Worm (Caenorhabditis elegans) whole organism, L3 larva: Measurements from ENCODE around the gene ceh-60.

Source experiments
- nhr-237 ChIP-seq: fragments of 150-350 bp; optimal IDR thresholded peaks from 2 replicates; lab custom pipeline; 2014; ENCODE audit warnings: missing biosample characterization, missing genetic modification characterization
- nhr-77 ChIP-seq: fragments of 150-350 bp; optimal IDR thresholded peaks from 2 replicates; lab custom pipeline; 2014; ENCODE audit warnings: missing biosample characterization, missing genetic modification characterization

DNA sequence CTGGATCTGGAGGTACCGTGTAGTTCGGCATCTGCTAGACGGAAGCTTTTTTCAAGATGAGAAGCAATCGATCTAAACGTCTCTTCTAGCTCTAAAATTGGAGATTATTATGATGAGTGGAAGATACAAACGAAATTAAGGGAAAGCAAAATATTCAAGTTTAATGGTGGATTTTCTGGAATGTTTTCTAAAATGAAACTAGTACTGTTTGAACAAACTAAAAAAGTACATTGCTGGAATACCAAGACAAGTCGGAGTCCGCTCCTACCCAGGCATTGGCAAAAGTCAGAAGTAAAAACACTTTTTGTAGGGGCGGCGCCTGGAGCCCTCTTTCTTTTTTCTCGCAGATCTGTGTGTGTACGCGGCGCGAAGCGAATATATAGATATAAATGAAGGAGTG, 45.2 kb downstream of the ceh-60 start, which contains the start of gene gar-1:
- TF ChIP-seq nhr-77 (tag; lab: Kevin White, UChicago) (no peak), nhr-237 (tag; lab: Kevin White, UChicago) (no peak)
